Worm (Caenorhabditis elegans) whole organism, L4 larva: ENCODE measurements around the gene F54C9.3.

Experiments used
- R02D3.7 ChIP-seq: fragments of 150-350 bp; sonication (generic microtip); optimal IDR thresholded peaks from 3 replicates; lab custom pipeline; 2014; ENCODE audit warnings: missing biosample characterization, missing genetic modification characterization
- ama-1 ChIP-seq: fragments of 150-350 bp; optimal IDR thresholded peaks from 2 replicates; lab custom pipeline; 2014; ENCODE audit warnings: inconsistent platforms, mixed read lengths
- lin-13 ChIP-seq: fragments of 150-350 bp; optimal IDR thresholded peaks from 2 replicates; lab custom pipeline; 2014; ENCODE audit warnings: missing biosample characterization, missing genetic modification reagents, missing genetic modification characterization
- mxl-2 ChIP-seq: fragments of 200-800 bp; sonication (Bioruptor generic); conservative IDR thresholded peaks from 2 replicates; pipeline ENCODE4 v1.3.6; 2022; ENCODE audit warnings: missing genetic modification reagents, missing genetic modification characterization, missing compliant biosample characterization
- nhr-11 ChIP-seq: fragments of 150-350 bp; optimal IDR thresholded peaks from 2 replicates; lab custom pipeline; 2014; ENCODE audit warnings: missing biosample characterization, missing genetic modification characterization
- pqm-1 ChIP-seq: sonication (generic microtip); optimal IDR thresholded peaks from 2 replicates; lab custom pipeline; 2017; ENCODE audit warnings: missing biosample characterization, missing genetic modification characterization
- ztf-11 ChIP-seq: fragments of 150-350 bp; optimal IDR thresholded peaks from 2 replicates; lab custom pipeline; 2014; ENCODE audit warnings: missing biosample characterization, missing genetic modification characterization

ce11 chrII:8573044-8573443 lies 6.4 kb upstream of the F54C9.3 start, which contains the start of gene F54C9.7:
- TF ChIP-seq nhr-11 (tag; lab: Kevin White, UChicago) = no peak
- no peak for TF ChIP-seq ama-1
- no peak for TF ChIP-seq pqm-1
- TF ChIP-seq mxl-2 (GFP tag; lab: Robert Waterston, UW) = no peak
- TF ChIP-seq R02D3.7 (tag; lab: Kevin White, UChicago) = no peak
- no peak for TF ChIP-seq lin-13 (GFP tag; lab: Kevin White, UChicago)
- no peak for TF ChIP-seq ztf-11 (tag; lab: Kevin White, UChicago)
